Worm (Caenorhabditis elegans): ENCODE data around the gene sri-32.

sri-32 gene

DNA sequence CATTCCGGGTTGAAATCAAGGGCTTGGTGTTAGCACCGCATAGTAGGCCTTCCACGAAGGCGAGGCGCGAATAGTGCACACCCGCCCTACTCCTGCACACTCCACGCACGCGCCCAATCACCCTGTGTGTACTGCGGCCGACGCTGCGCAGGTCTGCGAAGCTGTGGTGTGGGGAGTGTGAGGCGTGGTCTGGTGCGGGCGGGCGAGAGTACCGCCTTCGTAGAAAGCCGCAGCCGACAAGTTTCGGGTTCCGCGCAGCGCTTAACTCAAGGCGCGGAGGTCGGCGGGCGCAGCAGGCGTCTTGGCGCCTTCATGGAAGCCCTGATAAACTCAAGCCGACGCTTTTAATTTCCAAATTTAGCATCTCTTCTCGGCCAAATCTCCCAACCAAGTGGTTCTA, 46.2 kb downstream of the sri-32 start:
- TF ChIP-seq tbx-2 (tag; optimal IDR thresholded peaks at IDR 0.05) (no peak), nhr-237 (tag; optimal IDR thresholded peaks at IDR 0.05) (no peak), nhr-43 (tag; optimal IDR thresholded peaks at IDR 0.05; ENCODE audit: poor library complexity, severe bottlenecking) (no peak), jun-1 (tag; optimal IDR thresholded peaks at IDR 0.05) (no peak), egl-27 (tag; optimal IDR thresholded peaks at IDR 0.05) (no peak), nhr-67 (tag; optimal IDR thresholded peaks at IDR 0.05) (no peak), ceh-9 (tag; optimal IDR thresholded peaks at IDR 0.05) (no peak), unc-39 (tag; optimal IDR thresholded peaks at IDR 0.05) (no peak), sea-2 (GFP tag; optimal IDR thresholded peaks at IDR 0.05) (no peak)

DNA sequence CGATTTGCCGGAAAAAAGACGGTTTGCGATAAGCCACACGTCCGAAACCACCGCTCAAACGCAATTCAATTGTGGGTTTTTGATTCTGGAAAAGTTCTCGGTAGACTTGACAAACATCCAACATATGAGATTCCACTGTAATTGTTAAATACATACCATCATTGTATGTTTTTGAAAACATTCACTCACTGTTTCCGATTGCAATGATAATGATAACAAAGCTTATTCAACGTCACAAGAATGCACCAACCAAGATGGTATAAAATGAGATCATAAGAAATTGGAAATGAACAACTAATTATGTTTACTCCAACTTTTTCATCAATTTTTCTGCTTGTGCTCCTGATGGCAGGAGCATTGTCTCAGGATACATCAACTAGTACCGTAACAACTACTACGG, 48.5 kb downstream of the sri-32 start, which contains the start of gene clec-122:
clec-122 (plus strand) TSS at position 301 of the 400 bp plus-strand sequence.
- no peak for TF ChIP-seq nhr-23 (tag; optimal IDR thresholded peaks at IDR 0.05)
- TF ChIP-seq pha-4 (tag; optimal IDR thresholded peaks at IDR 0.05), result no peak
- TF ChIP-seq nhr-28 (tag; optimal IDR thresholded peaks at IDR 0.05), result no peak

All from whole organism, L3 larva.